Worm (Caenorhabditis elegans): ENCODE results near the gene F57G12.1.

DNA sequence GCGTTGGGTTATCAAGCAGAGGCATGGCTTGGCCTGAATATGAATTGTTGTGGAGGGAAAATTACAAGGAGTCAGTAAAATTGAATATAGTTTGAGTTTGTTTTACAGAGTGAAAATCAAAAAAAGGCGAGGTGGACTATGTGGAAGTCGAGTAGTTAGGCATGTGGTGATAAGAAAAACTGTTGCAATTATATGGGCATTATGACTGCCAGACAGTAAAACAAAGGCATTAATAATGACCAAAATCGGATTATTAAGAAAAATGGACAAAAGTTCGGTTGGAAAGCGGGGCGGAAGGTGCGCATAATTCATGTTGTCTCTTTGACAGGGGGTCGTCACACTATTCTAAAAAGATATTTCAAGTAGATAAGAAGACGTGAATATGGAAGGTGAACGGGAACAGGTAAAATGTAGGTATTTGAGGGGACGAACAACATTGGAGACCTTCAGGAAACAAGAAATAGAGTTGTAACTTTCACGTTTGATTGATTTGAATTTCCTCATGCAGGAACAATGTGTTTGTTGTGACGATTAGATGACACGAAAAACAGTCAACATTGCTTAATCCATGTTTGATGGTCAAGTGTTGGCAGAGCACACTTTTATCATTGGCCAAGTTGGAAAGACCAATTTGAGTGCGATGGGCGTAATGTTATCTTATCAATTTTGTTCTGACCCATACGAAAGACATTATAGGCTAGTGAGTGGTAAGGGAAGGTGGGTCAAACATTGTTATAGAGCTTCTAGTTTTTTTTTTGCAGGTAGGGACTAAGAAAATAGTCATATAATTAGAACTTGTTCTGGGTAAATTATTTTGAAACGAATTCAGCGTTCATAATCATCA is 17.2 kb downstream of the F57G12.1 start, which contains the start of gene mfsd-11:
- no peak for TF ChIP-seq dao-5 (tag; optimal IDR thresholded peaks at IDR 0.05)
- TF ChIP-seq him-1 (tag; optimal IDR thresholded peaks at IDR 0.05) = no peak
